Fruit fly (Drosophila melanogaster) whole organism, embryonic: ENCODE measurements around the gene ct.

ENCODE experiments used
- ATbp ChIP-seq: fragments of 200-800 bp; sonication (Bioruptor generic); optimal IDR thresholded peaks from 2 replicates; lab custom pipeline; 2017; ENCODE audit warnings: missing biosample characterization, mild to moderate bottlenecking, missing genetic modification characterization, missing genetic modification reagents
- B-H2 ChIP-seq: fragments of 200-800 bp; sonication (Bioruptor generic); optimal IDR thresholded peaks from 2 replicates; lab custom pipeline; 2018; ENCODE audit warnings: missing biosample characterization, mild to moderate bottlenecking, missing genetic modification characterization
- Bdp1 ChIP-seq: fragments of 200-800 bp; sonication (Bioruptor generic); optimal IDR thresholded peaks from 3 replicates; lab custom pipeline; 2016; ENCODE audit warnings: missing biosample characterization, missing genetic modification characterization
- CG10274 ChIP-seq: fragments of 200-800 bp; sonication (Bioruptor generic); optimal IDR thresholded peaks from 3 replicates; lab custom pipeline; 2017; ENCODE audit warnings: missing biosample characterization, mild to moderate bottlenecking, missing genetic modification characterization
- CG11695 ChIP-seq: fragments of 200-800 bp; sonication (Bioruptor generic); IDR thresholded peaks from 3 replicates; pipeline ENCODE4 v1.3.6; 2022; ENCODE audit warnings: missing biosample characterization, missing genetic modification characterization
- CG12942 ChIP-seq: fragments of 200-800 bp; sonication (Bioruptor generic); optimal IDR thresholded peaks from 3 replicates; lab custom pipeline; 2016; ENCODE audit warnings: missing biosample characterization, missing genetic modification characterization
- CG13287 ChIP-seq: fragments of 200-800 bp; sonication (Bioruptor generic); IDR thresholded peaks from 2 replicates; pipeline ENCODE4 v1.3.6; 2022; ENCODE audit warnings: missing biosample characterization, missing genetic modification characterization; ENCODE audit not compliant: partially characterized antibody
- CG13624 ChIP-seq: fragments of 200-800 bp; sonication (Bioruptor generic); optimal IDR thresholded peaks from 2 replicates; lab custom pipeline; 2016; ENCODE audit warnings: missing biosample characterization, missing genetic modification characterization
- CG14860 ChIP-seq: fragments of 200-800 bp; sonication (Bioruptor generic); IDR thresholded peaks from 3 replicates; pipeline ENCODE4 v1.3.6; 2022; ENCODE audit warnings: missing biosample characterization, missing genetic modification characterization; ENCODE audit not compliant: partially characterized antibody
- CG15269 ChIP-seq: fragments of 200-800 bp; sonication (Bioruptor generic); optimal IDR thresholded peaks from 2 replicates; lab custom pipeline; 2018; ENCODE audit warnings: missing biosample characterization, mild to moderate bottlenecking, missing genetic modification characterization, moderate library complexity
- CG1529 ChIP-seq: fragments of 200-800 bp; sonication (Bioruptor generic); optimal IDR thresholded peaks from 3 replicates; lab custom pipeline; 2018; ENCODE audit warnings: missing biosample characterization, missing genetic modification characterization
- CG1647 ChIP-seq: fragments of 200-800 bp; sonication (Bioruptor generic); optimal IDR thresholded peaks from 3 replicates; lab custom pipeline; 2016; ENCODE audit warnings: missing biosample characterization, missing genetic modification characterization
- CG16815 ChIP-seq: fragments of 200-800 bp; sonication (Bioruptor generic); optimal IDR thresholded peaks from 3 replicates; lab custom pipeline; 2017; ENCODE audit warnings: missing biosample characterization, mild to moderate bottlenecking, missing genetic modification characterization
- CG17328 ChIP-seq: fragments of 200-800 bp; sonication (Bioruptor generic); IDR thresholded peaks from 2 replicates; pipeline ENCODE4 v1.3.6; 2022; ENCODE audit warnings: missing biosample characterization, missing genetic modification characterization
- CG17359 ChIP-seq: fragments of 200-800 bp; sonication (Bioruptor generic); optimal IDR thresholded peaks from 3 replicates; lab custom pipeline; 2018; ENCODE audit warnings: missing biosample characterization, mild to moderate bottlenecking, missing genetic modification characterization, moderate library complexity
- CG30020 ChIP-seq: fragments of 200-800 bp; optimal IDR thresholded peaks from 2 replicates; lab custom pipeline; 2019; ENCODE audit warnings: missing biosample characterization, mild to moderate bottlenecking, missing genetic modification characterization, moderate library complexity
- CG30431 ChIP-seq: fragments of 200-800 bp; sonication (Bioruptor generic); optimal IDR thresholded peaks from 2 replicates; lab custom pipeline; 2017; ENCODE audit warnings: missing biosample characterization, missing genetic modification characterization
- CG3995 ChIP-seq: fragments of 200-800 bp; sonication (Bioruptor generic); optimal IDR thresholded peaks from 3 replicates; lab custom pipeline; 2016; ENCODE audit warnings: missing biosample characterization, missing genetic modification characterization
- CG4404 ChIP-seq: fragments of 200-800 bp; sonication (Bioruptor generic); IDR thresholded peaks from 2 replicates; pipeline ENCODE4 v1.3.6; 2022; ENCODE audit warnings: missing biosample characterization, missing genetic modification characterization
- CG4617 ChIP-seq: fragments of 200-800 bp; sonication (Bioruptor generic); optimal IDR thresholded peaks from 3 replicates; lab custom pipeline; 2016; ENCODE audit warnings: missing biosample characterization, missing genetic modification characterization, borderline replicate concordance
- CG5953 ChIP-seq: fragments of 200-800 bp; sonication (Bioruptor generic); IDR thresholded peaks from 2 replicates; pipeline ENCODE4 v1.3.6; 2022; ENCODE audit warnings: missing biosample characterization, missing genetic modification characterization
- CG6175 ChIP-seq: fragments of 200-800 bp; sonication (Bioruptor generic); IDR thresholded peaks from 3 replicates; pipeline ENCODE4 v1.3.6; 2022; ENCODE audit warnings: missing biosample characterization, missing genetic modification characterization
- CG6765 ChIP-seq: fragments of 200-800 bp; sonication (Bioruptor generic); optimal IDR thresholded peaks from 3 replicates; lab custom pipeline; 2017; ENCODE audit warnings: missing biosample characterization, mild to moderate bottlenecking, missing genetic modification characterization
- CG7839 ChIP-seq: fragments of 200-800 bp; sonication (Bioruptor generic); optimal IDR thresholded peaks from 3 replicates; lab custom pipeline; 2018; ENCODE audit warnings: missing biosample characterization, mild to moderate bottlenecking, missing genetic modification characterization, moderate library complexity
- D19B ChIP-seq: fragments of 200-800 bp; sonication (Bioruptor generic); optimal IDR thresholded peaks from 2 replicates; lab custom pipeline; 2017; ENCODE audit warnings: missing biosample characterization, mild to moderate bottlenecking, missing genetic modification characterization
- Dip3 ChIP-seq: fragments of 200-800 bp; sonication (Bioruptor generic); optimal IDR thresholded peaks from 3 replicates; lab custom pipeline; 2016; ENCODE audit warnings: missing biosample characterization, missing genetic modification characterization
- Doc3 ChIP-seq: fragments of 200-800 bp; sonication (Bioruptor generic); IDR thresholded peaks from 3 replicates; pipeline ENCODE4 v1.3.6; 2022; ENCODE audit warnings: missing biosample characterization, missing genetic modification characterization; ENCODE audit not compliant: partially characterized antibody
- Fer3 ChIP-seq: fragments of 200-800 bp; sonication (Bioruptor generic); optimal IDR thresholded peaks from 2 replicates; lab custom pipeline; 2018; ENCODE audit warnings: missing biosample characterization, mild to moderate bottlenecking, missing genetic modification characterization, moderate library complexity
- Gsc ChIP-seq: fragments of 200-800 bp; sonication (Bioruptor generic); IDR thresholded peaks from 2 replicates; pipeline ENCODE4 v1.3.6; 2022; ENCODE audit warnings: missing biosample characterization, missing genetic modification characterization
- Gug ChIP-seq: fragments of 200-800 bp; sonication (Bioruptor generic); IDR thresholded peaks from 4 replicates; pipeline ENCODE4 v1.3.6; 2022; ENCODE audit warnings: missing biosample characterization, missing genetic modification characterization
- H2.0 ChIP-seq: fragments of 200-800 bp; sonication (Bioruptor generic); IDR thresholded peaks from 2 replicates; pipeline ENCODE4 v1.3.6; 2022; ENCODE audit warnings: missing biosample characterization, missing genetic modification characterization
- Lhr ChIP-seq: fragments of 200-800 bp; sonication (Bioruptor generic); optimal IDR thresholded peaks from 3 replicates; lab custom pipeline; 2017; ENCODE audit warnings: mild to moderate bottlenecking, missing biosample characterization, missing genetic modification reagents, missing genetic modification characterization
- MBD-R2 ChIP-seq: fragments of 200-800 bp; sonication (Bioruptor generic); IDR thresholded peaks from 2 replicates; pipeline ENCODE4 v1.3.6; 2022; ENCODE audit warnings: missing biosample characterization, missing genetic modification characterization
- Mad ChIP-seq: fragments of 200-800 bp; sonication (Bioruptor generic); optimal IDR thresholded peaks from 2 replicates; lab custom pipeline; 2016; ENCODE audit warnings: missing biosample characterization, missing genetic modification characterization
- Mrtf ChIP-seq: fragments of 200-800 bp; sonication (Bioruptor generic); IDR thresholded peaks from 3 replicates; pipeline ENCODE4 v1.3.6; 2022; ENCODE audit warnings: missing biosample characterization, missing genetic modification characterization
- Oaz ChIP-seq: fragments of 200-800 bp; sonication (Bioruptor generic); IDR thresholded peaks from 2 replicates; pipeline ENCODE4 v1.3.6; 2022; ENCODE audit warnings: missing biosample characterization, missing genetic modification characterization
- Scr ChIP-seq: fragments of 200-800 bp; sonication (Bioruptor generic); IDR thresholded peaks from 2 replicates; pipeline ENCODE4 v1.3.6; 2022; ENCODE audit warnings: missing biosample characterization, missing genetic modification characterization; ENCODE audit not compliant: partially characterized antibody
- Sry-β ChIP-seq: fragments of 200-800 bp; sonication (Bioruptor generic); optimal IDR thresholded peaks from 2 replicates; lab custom pipeline; 2018; ENCODE audit warnings: missing biosample characterization, mild to moderate bottlenecking, missing genetic modification characterization, moderate library complexity
- chinmo ChIP-seq: fragments of 200-800 bp; sonication (Bioruptor generic); IDR thresholded peaks from 4 replicates; pipeline ENCODE4 v1.3.6; 2022; ENCODE audit warnings: missing biosample characterization, missing genetic modification characterization; ENCODE audit not compliant: partially characterized antibody
- croc ChIP-seq: fragments of 200-800 bp; sonication (Bioruptor generic); conservative IDR thresholded peaks from 3 replicates; pipeline ENCODE4 v1.3.6; 2022; ENCODE audit warnings: missing biosample characterization, missing genetic modification characterization
- crol ChIP-seq: fragments of 200-800 bp; sonication (Bioruptor generic); IDR thresholded peaks from 2 replicates; pipeline ENCODE4 v1.3.6; 2022; ENCODE audit warnings: missing biosample characterization, missing genetic modification characterization
- gem ChIP-seq: fragments of 200-800 bp; sonication (Bioruptor generic); optimal IDR thresholded peaks from 2 replicates; lab custom pipeline; 2019; ENCODE audit warnings: missing biosample characterization, mild to moderate bottlenecking, missing genetic modification characterization, moderate library complexity
- gsb ChIP-seq: fragments of 200-800 bp; sonication (Bioruptor generic); IDR thresholded peaks from 2 replicates; pipeline ENCODE4 v1.3.6; 2022; ENCODE audit warnings: missing biosample characterization, missing genetic modification characterization
- kni ChIP-seq: fragments of 200-800 bp; sonication (Bioruptor generic); optimal IDR thresholded peaks from 3 replicates; lab custom pipeline; 2017; ENCODE audit warnings: mild to moderate bottlenecking, missing biosample characterization, missing genetic modification reagents, missing genetic modification characterization
- lov ChIP-seq, 2 experiments: fragments of 200-800 bp in 1 of 2; fragments of >200 bp in 1 of 2; sonication (Bioruptor generic) in 1 of 2; IDR thresholded peaks in 1 of 2; optimal IDR thresholded peaks in 1 of 2; 2 replicates in 1 of 2; 3 replicates in 1 of 2; pipeline versions ENCODE4 v1.3.6 to Lab custom; 2017 to 2022; ENCODE audit warnings: missing biosample characterization in 1 of 2, missing genetic modification characterization in 1 of 2
- mirr ChIP-seq: fragments of 200-800 bp; sonication (Bioruptor generic); optimal IDR thresholded peaks from 3 replicates; lab custom pipeline; 2018; ENCODE audit warnings: missing biosample characterization, mild to moderate bottlenecking, missing genetic modification characterization
- oc ChIP-seq: fragments of 200-800 bp; sonication (Bioruptor generic); optimal IDR thresholded peaks from 2 replicates; lab custom pipeline; 2018; ENCODE audit warnings: missing biosample characterization, mild to moderate bottlenecking, missing genetic modification characterization, moderate library complexity
- sima ChIP-seq: fragments of 200-800 bp; sonication (Bioruptor generic); optimal IDR thresholded peaks from 2 replicates; lab custom pipeline; 2016; ENCODE audit warnings: missing biosample characterization, missing genetic modification characterization

Gene ct

dm6 chrX:7691947-7692739 is 83.9 kb downstream of the ct start (continued):
- TF ChIP-seq croc (GFP tag; lab: Robert Waterston, UW): no peak
- TF ChIP-seq mirr (GFP tag; lab: Kevin White, UChicago): no peak
- TF ChIP-seq kni (GFP tag; lab: Kevin White, UChicago): no peak
- TF ChIP-seq MBD-R2 (GFP tag; lab: Robert Waterston, UW): peak; percentile 12; the same call in 1 of the 2 replicates
- no peak for TF ChIP-seq Gsc
- no peak for TF ChIP-seq CG30020 (tag; lab: Kevin White, UChicago)
- TF ChIP-seq D19B (GFP tag; lab: Kevin White, UChicago): peak; percentile 51
- TF ChIP-seq Dip3 (GFP tag; lab: Kevin White, UChicago): peak; percentile 75
- no peak for TF ChIP-seq Scr (GFP tag; lab: Robert Waterston, UW)
- TF ChIP-seq sima (GFP tag; lab: Kevin White, UChicago): peak; percentile 3
- peak; percentile 78 for TF ChIP-seq CG6765 (GFP tag; lab: Kevin White, UChicago)
- peak; percentile 4 for TF ChIP-seq CG3995 (GFP tag; lab: Kevin White, UChicago)
- 0 out of 2 replicates have a peak, but pooled peaks have one; percentile 57 for TF ChIP-seq CG5953
- peak; percentile 27; the same call in 1 of the 3 replicates for TF ChIP-seq Doc3 (GFP tag; lab: Robert Waterston, UW)
- peak; percentile 34 for TF ChIP-seq gsb (GFP tag; lab: Robert Waterston, UW)
- peak; percentile 54 for TF ChIP-seq CG17328 (GFP tag; lab: Robert Waterston, UW)
- TF ChIP-seq ATbp (GFP tag; lab: Kevin White, UChicago): peak; percentile 11
- TF ChIP-seq CG15269: peak; percentile 83
- no peak for TF ChIP-seq Gug (GFP tag; lab: Robert Waterston, UW)
- peak; percentile 53; the same call in 1 of the 2 replicates for TF ChIP-seq Oaz (GFP tag; lab: Robert Waterston, UW)
- TF ChIP-seq Fer3 (tag; lab: Kevin White, UChicago): peak; percentile 82
- peak; percentile 31 for TF ChIP-seq CG10274 (GFP tag; lab: Kevin White, UChicago)
- no peak for TF ChIP-seq CG6175 (GFP tag; lab: Robert Waterston, UW)
- TF ChIP-seq B-H2 (GFP tag; lab: Kevin White, UChicago): peak; percentile 0
- TF ChIP-seq CG1529 (GFP tag; lab: Kevin White, UChicago): no peak
- peak; percentile 80 for TF ChIP-seq CG17359 (tag; lab: Kevin White, UChicago)
- TF ChIP-seq CG4617 (GFP tag; lab: Kevin White, UChicago): no peak
- TF ChIP-seq Lhr (GFP tag; lab: Kevin White, UChicago): no peak
- no peak for TF ChIP-seq CG14860 (GFP tag; lab: Robert Waterston, UW)
- TF ChIP-seq Mad (GFP tag; lab: Kevin White, UChicago): peak; percentile 41
- TF ChIP-seq lov (optimal IDR thresholded peaks at IDR 0.05; lab: Kevin White, UChicago): no peak
- no peak for TF ChIP-seq lov (GFP tag; IDR thresholded peaks at IDR 0.05; lab: Robert Waterston, UW)
- no peak for TF ChIP-seq CG4404 (GFP tag; lab: Robert Waterston, UW)
- peak; percentile 94 for TF ChIP-seq CG7839 (tag; lab: Kevin White, UChicago)
- peak; percentile 88 for TF ChIP-seq CG13624 (GFP tag; lab: Kevin White, UChicago)
- TF ChIP-seq oc: peak; percentile 33
- peak; percentile 66 for TF ChIP-seq H2.0
- no peak for TF ChIP-seq Bdp1 (GFP tag; lab: Kevin White, UChicago)
- peak; percentile 80; the same call in 1 of the 4 replicates for TF ChIP-seq chinmo
- TF ChIP-seq gem: peak; percentile 88
- peak; percentile 35; the same call in 1 of the 2 replicates for TF ChIP-seq CG13287 (GFP tag; lab: Robert Waterston, UW)
- peak; percentile 3 for TF ChIP-seq CG30431 (GFP tag; lab: Kevin White, UChicago)
- TF ChIP-seq Mrtf (GFP tag; lab: Robert Waterston, UW): peak; percentile 46; the same call in 1 of the 3 replicates
- no peak for TF ChIP-seq crol
- peak; percentile 63 for TF ChIP-seq CG1647
- TF ChIP-seq CG16815 (GFP tag; lab: Kevin White, UChicago): peak; percentile 33
- peak; percentile 78 for TF ChIP-seq CG11695 (GFP tag; lab: Robert Waterston, UW)
- no peak for TF ChIP-seq Sry-β (GFP tag; lab: Kevin White, UChicago)
- peak; percentile 51 for TF ChIP-seq CG12942 (GFP tag; lab: Kevin White, UChicago)
